Worm (Caenorhabditis elegans) whole organism, mixed stage, embryonic: ENCODE measurements around the gene Y6D1A.1.

Experiments used
- M03D4.4 ChIP-seq: sonication (generic microtip); optimal IDR thresholded peaks from 2 replicates; lab custom pipeline; 2017; ENCODE audit warnings: mild to moderate bottlenecking, missing genetic modification characterization, missing compliant biosample characterization
- blmp-1 ChIP-seq: fragments of 150-350 bp; optimal IDR thresholded peaks from 2 replicates; lab custom pipeline; 2014; ENCODE audit warnings: missing biosample characterization, missing genetic modification characterization
- ceh-43 ChIP-seq: fragments of 200-800 bp; sonication (Bioruptor generic); optimal IDR thresholded peaks from 2 replicates; lab custom pipeline; 2018; ENCODE audit warnings: mild to moderate bottlenecking, missing genetic modification characterization, moderate library complexity, missing compliant biosample characterization
- ceh-83 ChIP-seq: fragments of 200-800 bp; sonication (Bioruptor generic); optimal IDR thresholded peaks from 2 replicates; lab custom pipeline; 2018; ENCODE audit warnings: mild to moderate bottlenecking, missing genetic modification characterization, missing compliant biosample characterization
- ces-1 ChIP-seq: fragments of 150-350 bp; optimal IDR thresholded peaks from 2 replicates; lab custom pipeline; 2014; ENCODE audit warnings: missing biosample characterization, missing genetic modification reagents, missing genetic modification characterization
- cnd-1 ChIP-seq: fragments of 200-800 bp; sonication (Bioruptor generic); optimal IDR thresholded peaks from 2 replicates; lab custom pipeline; 2018; ENCODE audit warnings: mild to moderate bottlenecking, missing genetic modification characterization, missing compliant biosample characterization
- drap-1 ChIP-seq: fragments of 200-800 bp; sonication (Bioruptor generic); optimal IDR thresholded peaks from 3 replicates; lab custom pipeline; 2018; ENCODE audit warnings: mild to moderate bottlenecking, missing genetic modification characterization, missing compliant biosample characterization
- flh-1 ChIP-seq: fragments of 200-800 bp; sonication (Bioruptor generic); optimal IDR thresholded peaks from 2 replicates; lab custom pipeline; 2018; ENCODE audit warnings: mild to moderate bottlenecking, missing genetic modification characterization, moderate library complexity, missing compliant biosample characterization
- ham-2 ChIP-seq: fragments of 200-800 bp; sonication (Bioruptor generic); optimal IDR thresholded peaks from 2 replicates; lab custom pipeline; 2018; ENCODE audit warnings: mild to moderate bottlenecking, missing genetic modification characterization, missing compliant biosample characterization
- hlh-1 ChIP-seq: fragments of 150-350 bp; optimal IDR thresholded peaks from 2 replicates; lab custom pipeline; 2014; ENCODE audit warnings: missing biosample characterization, missing genetic modification reagents, missing genetic modification characterization
- lin-32 ChIP-seq: fragments of 200-800 bp; sonication (Bioruptor generic); optimal IDR thresholded peaks from 2 replicates; lab custom pipeline; 2018; ENCODE audit warnings: mild to moderate bottlenecking, missing genetic modification characterization, missing compliant biosample characterization
- lsy-2 ChIP-seq: fragments of 150-350 bp; optimal IDR thresholded peaks from 2 replicates; lab custom pipeline; 2014; ENCODE audit warnings: missing biosample characterization, missing genetic modification characterization
- mab-5 ChIP-seq: fragments of 150-350 bp; optimal IDR thresholded peaks from 2 replicates; lab custom pipeline; 2014; ENCODE audit warnings: missing biosample characterization, missing genetic modification characterization
- mep-1 ChIP-seq: fragments of 150-350 bp; optimal IDR thresholded peaks from 2 replicates; lab custom pipeline; 2017; ENCODE audit warnings: missing biosample characterization, missing genetic modification reagents, missing genetic modification characterization, inconsistent platforms
- mls-2 ChIP-seq: sonication (generic microtip); optimal IDR thresholded peaks from 2 replicates; lab custom pipeline; 2016; ENCODE audit warnings: mild to moderate bottlenecking, missing genetic modification characterization, moderate library complexity, missing compliant biosample characterization
- nhr-12 ChIP-seq: fragments of 150-350 bp; optimal IDR thresholded peaks from 2 replicates; lab custom pipeline; 2014; ENCODE audit warnings: missing biosample characterization, missing genetic modification characterization
- nhr-2 ChIP-seq: fragments of 150-350 bp; optimal IDR thresholded peaks from 2 replicates; lab custom pipeline; 2014; ENCODE audit warnings: missing biosample characterization, missing genetic modification characterization
- nhr-237 ChIP-seq: fragments of 150-350 bp; optimal IDR thresholded peaks from 2 replicates; lab custom pipeline; 2014; ENCODE audit warnings: missing biosample characterization, missing genetic modification characterization
- nhr-28 ChIP-seq: fragments of 150-350 bp; optimal IDR thresholded peaks from 2 replicates; lab custom pipeline; 2014; ENCODE audit warnings: missing biosample characterization, missing genetic modification characterization
- nhr-76 ChIP-seq: sonication (generic microtip); optimal IDR thresholded peaks from 2 replicates; lab custom pipeline; 2017; ENCODE audit warnings: missing biosample characterization, missing genetic modification characterization
- pha-4 ChIP-seq: fragments of 150-350 bp; optimal IDR thresholded peaks from 2 replicates; lab custom pipeline; 2018; ENCODE audit warnings: missing biosample characterization, missing genetic modification reagents, missing genetic modification characterization
- sem-2 ChIP-seq: fragments of 200-800 bp; sonication (Bioruptor generic); optimal IDR thresholded peaks from 2 replicates; lab custom pipeline; 2018; ENCODE audit warnings: mild to moderate bottlenecking, missing genetic modification characterization, missing compliant biosample characterization
- snpc-4 ChIP-seq: fragments of 150-350 bp; optimal IDR thresholded peaks from 2 replicates; lab custom pipeline; 2014; ENCODE audit warnings: missing biosample characterization, missing genetic modification characterization
- sptf-1 ChIP-seq: sonication (generic microtip); optimal IDR thresholded peaks from 2 replicates; lab custom pipeline; 2017; ENCODE audit warnings: mild to moderate bottlenecking, missing genetic modification characterization, moderate library complexity, missing compliant biosample characterization
- tbx-8 ChIP-seq: fragments of 200-800 bp; sonication (Bioruptor generic); optimal IDR thresholded peaks from 2 replicates; lab custom pipeline; 2018; ENCODE audit warnings: mild to moderate bottlenecking, missing genetic modification characterization, moderate library complexity, missing compliant biosample characterization
- unc-39 ChIP-seq: fragments of 150-350 bp; optimal IDR thresholded peaks from 2 replicates; lab custom pipeline; 2014; ENCODE audit warnings: missing biosample characterization, missing genetic modification characterization
- unc-62 ChIP-seq: fragments of 150-350 bp; optimal IDR thresholded peaks from 2 replicates; lab custom pipeline; 2014; ENCODE audit warnings: missing biosample characterization, missing genetic modification reagents, missing genetic modification characterization
- zip-8 ChIP-seq: fragments of 150-350 bp; optimal IDR thresholded peaks from 2 replicates; lab custom pipeline; 2014; ENCODE audit warnings: missing biosample characterization, missing genetic modification characterization
- ztf-11 ChIP-seq: fragments of 150-350 bp; optimal IDR thresholded peaks from 2 replicates; lab custom pipeline; 2014; ENCODE audit warnings: missing biosample characterization, missing genetic modification characterization

Y6D1A.1 gene

ce11 chrII:11823566-11824308 is at the start of gene Y6D1A.1:
Gene Y6D1A.1 (minus strand): TSS chrII:11823616.
- no peak for TF ChIP-seq ztf-11 (tag; lab: Kevin White, UChicago)

ce11 chrII:11868893-11869292 is 45.5 kb upstream of the Y6D1A.1 start:
- TF ChIP-seq sem-2 (GFP tag; lab: Kevin White, UChicago) (no peak), drap-1 (GFP tag; lab: Kevin White, UChicago) (no peak), unc-39 (tag; lab: Kevin White, UChicago) (no peak), ztf-11 (tag; lab: Kevin White, UChicago) (no peak), mep-1 (tag; lab: Kevin White, UChicago) (no peak), M03D4.4 (tag; lab: Kevin White, UChicago) (no peak), flh-1 (GFP tag; lab: Kevin White, UChicago) (no peak), lsy-2 (tag; lab: Kevin White, UChicago) (no peak)
- TF ChIP-seq, all 35 proteins: peak for 0

ce11 chrII:11868234-11868633 is 44.8 kb upstream of the Y6D1A.1 start, which contains the start of gene col-84:
Gene col-84 (plus strand): TSS chrII:11868534.
- TF ChIP-seq nhr-76 (tag; lab: Kevin White, UChicago) (no peak), drap-1 (GFP tag; lab: Kevin White, UChicago) (no peak), lin-32 (GFP tag; lab: Kevin White, UChicago) (no peak), tbx-8 (GFP tag; lab: Kevin White, UChicago) (no peak), hlh-1 (no peak), flh-1 (GFP tag; lab: Kevin White, UChicago) (no peak), nhr-28 (tag; lab: Kevin White, UChicago) (no peak), cnd-1 (tag; lab: Kevin White, UChicago) (no peak)
- TF ChIP-seq, all 35 proteins: peak for 0

ce11 chrII:11865644-11866043 is 42.2 kb upstream of the Y6D1A.1 start, which contains the start of gene K12D12.4:
Gene K12D12.4 (minus strand): TSS chrII:11865744.
- no peak for TF ChIP-seq mls-2
- no peak for TF ChIP-seq flh-1 (GFP tag; lab: Kevin White, UChicago)
- no peak for TF ChIP-seq ztf-11 (tag; lab: Kevin White, UChicago)
- no peak for TF ChIP-seq ceh-83 (GFP tag; lab: Kevin White, UChicago)
- no peak for TF ChIP-seq snpc-4
- TF ChIP-seq tbx-8 (GFP tag; lab: Kevin White, UChicago), result no peak
- no peak for TF ChIP-seq unc-39 (tag; lab: Kevin White, UChicago)
- TF ChIP-seq lin-32 (GFP tag; lab: Kevin White, UChicago), result no peak

ce11 chrII:11860623-11861079 is 37.2 kb upstream of the Y6D1A.1 start, which contains the start of gene K12D12.5:
Gene K12D12.5 (plus strand): TSS chrII:11861029.
- TF ChIP-seq nhr-237 (tag; lab: Kevin White, UChicago) (no peak), lin-32 (GFP tag; lab: Kevin White, UChicago) (no peak), ces-1 (no peak), ceh-83 (GFP tag; lab: Kevin White, UChicago) (no peak), unc-39 (tag; lab: Kevin White, UChicago) (no peak), zip-8 (tag; lab: Kevin White, UChicago) (no peak), sem-2 (GFP tag; lab: Kevin White, UChicago) (no peak), M03D4.4 (tag; lab: Kevin White, UChicago) (no peak), pha-4 (tag; lab: Kevin White, UChicago) (no peak), nhr-2 (tag; lab: Kevin White, UChicago) (no peak), hlh-1 (no peak), drap-1 (GFP tag; lab: Kevin White, UChicago) (no peak), ham-2 (no peak), nhr-28 (tag; lab: Kevin White, UChicago) (no peak), unc-62 (no peak)

- TF ChIP-seq ceh-83 (GFP tag; lab: Kevin White, UChicago) (no peak), hlh-1 (no peak), sem-2 (GFP tag; lab: Kevin White, UChicago) (no peak), sptf-1 (tag; lab: Kevin White, UChicago) (no peak), nhr-76 (tag; lab: Kevin White, UChicago) (no peak), cnd-1 (tag; lab: Kevin White, UChicago) (no peak), pha-4 (tag; lab: Kevin White, UChicago) (no peak), tbx-8 (GFP tag; lab: Kevin White, UChicago) (no peak), lin-32 (GFP tag; lab: Kevin White, UChicago) (no peak), nhr-12 (tag; lab: Kevin White, UChicago) (no peak), mab-5 (tag; lab: Kevin White, UChicago) (no peak), unc-62 (no peak), blmp-1 (tag; lab: Kevin White, UChicago) (no peak), zip-8 (tag; lab: Kevin White, UChicago) (no peak), lsy-2 (tag; lab: Kevin White, UChicago) (no peak), ztf-11 (tag; lab: Kevin White, UChicago) (no peak), flh-1 (GFP tag; lab: Kevin White, UChicago) (no peak), snpc-4 (no peak), ceh-43 (GFP tag; lab: Kevin White, UChicago) (no peak)
- TF ChIP-seq, all 35 proteins: peak for 0
Measured at ce11 chrII:11859833-11860232, 36.4 kb upstream of the Y6D1A.1 start.
